Worm (Caenorhabditis elegans) whole organism, young adult: ENCODE measurements around the gene srd-25.

Experiments
- egrh-3 ChIP-seq: fragments of 200-800 bp; sonication (Bioruptor generic); IDR thresholded peaks from 2 replicates; pipeline ENCODE4 v1.3.6; 2022; ENCODE audit warnings: missing genetic modification reagents, missing genetic modification characterization, missing compliant biosample characterization
- hmg-20 ChIP-seq: fragments of 200-800 bp; sonication (Bioruptor generic); IDR thresholded peaks from 2 replicates; pipeline ENCODE4 v1.3.6; 2022; ENCODE audit warnings: missing genetic modification reagents, missing genetic modification characterization, missing compliant biosample characterization
- lsy-27 ChIP-seq: sonication (generic microtip); optimal IDR thresholded peaks from 2 replicates; lab custom pipeline; 2017; ENCODE audit warnings: missing genetic modification characterization, mild to moderate bottlenecking, missing compliant biosample characterization, antibody characterized with exemption, missing genotype, borderline replicate concordance; ENCODE audit not compliant: insufficient read depth
- mcd-1 ChIP-seq: fragments of 200-800 bp; sonication (Bioruptor generic); IDR thresholded peaks from 2 replicates; pipeline ENCODE4 v1.3.6; 2022; ENCODE audit warnings: missing genetic modification reagents, missing genetic modification characterization, missing compliant biosample characterization
- pbrm-1 ChIP-seq: fragments of 200-800 bp; sonication (Bioruptor generic); IDR thresholded peaks from 2 replicates; pipeline ENCODE4 v1.3.6; 2022; ENCODE audit warnings: missing genetic modification reagents, missing genetic modification characterization, missing compliant biosample characterization
- pha-4 ChIP-seq: fragments of 150-350 bp; sonication (generic microtip); optimal IDR thresholded peaks from 2 replicates; lab custom pipeline; 2014; ENCODE audit warnings: missing biosample characterization, missing genetic modification reagents, missing genetic modification characterization
- sea-2 ChIP-seq: fragments of 200-800 bp; sonication (Bioruptor generic); IDR thresholded peaks from 2 replicates; pipeline ENCODE4 v1.3.6; 2022; ENCODE audit warnings: missing genetic modification characterization, missing compliant biosample characterization
- tlf-1 ChIP-seq: fragments of 200-800 bp; sonication (Bioruptor generic); optimal IDR thresholded peaks from 2 replicates; lab custom pipeline; 2018; ENCODE audit warnings: mild to moderate bottlenecking, missing genetic modification characterization, missing compliant biosample characterization
- zim-3 ChIP-seq: sonication (generic microtip); optimal IDR thresholded peaks from 2 replicates; lab custom pipeline; 2017; ENCODE audit warnings: mild to moderate bottlenecking, missing genetic modification characterization, moderate library complexity, missing compliant biosample characterization

- no peak for TF ChIP-seq zim-3 (tag; lab: Kevin White, UChicago)
- no peak for TF ChIP-seq sea-2
- TF ChIP-seq pha-4 (tag; lab: Kevin White, UChicago), result no peak
- no peak for TF ChIP-seq lsy-27 (tag; lab: Kevin White, UChicago)
- no peak for TF ChIP-seq hmg-20 (GFP tag; lab: Robert Waterston, UW)
- TF ChIP-seq pbrm-1 (GFP tag; lab: Robert Waterston, UW), result no peak
- no peak for TF ChIP-seq tlf-1 (GFP tag; lab: Kevin White, UChicago)
- TF ChIP-seq mcd-1 (GFP tag; lab: Robert Waterston, UW), result no peak
- TF ChIP-seq egrh-3 (GFP tag; lab: Robert Waterston, UW), result no peak
Observed at ce11 chrV:7622011-7622465, 9.8 kb upstream of the srd-25 start, which contains the start of gene C50E3.12.
